Worm (Caenorhabditis elegans): Measurements from ENCODE around the gene C45B11.8.

Gene C45B11.8

DNA sequence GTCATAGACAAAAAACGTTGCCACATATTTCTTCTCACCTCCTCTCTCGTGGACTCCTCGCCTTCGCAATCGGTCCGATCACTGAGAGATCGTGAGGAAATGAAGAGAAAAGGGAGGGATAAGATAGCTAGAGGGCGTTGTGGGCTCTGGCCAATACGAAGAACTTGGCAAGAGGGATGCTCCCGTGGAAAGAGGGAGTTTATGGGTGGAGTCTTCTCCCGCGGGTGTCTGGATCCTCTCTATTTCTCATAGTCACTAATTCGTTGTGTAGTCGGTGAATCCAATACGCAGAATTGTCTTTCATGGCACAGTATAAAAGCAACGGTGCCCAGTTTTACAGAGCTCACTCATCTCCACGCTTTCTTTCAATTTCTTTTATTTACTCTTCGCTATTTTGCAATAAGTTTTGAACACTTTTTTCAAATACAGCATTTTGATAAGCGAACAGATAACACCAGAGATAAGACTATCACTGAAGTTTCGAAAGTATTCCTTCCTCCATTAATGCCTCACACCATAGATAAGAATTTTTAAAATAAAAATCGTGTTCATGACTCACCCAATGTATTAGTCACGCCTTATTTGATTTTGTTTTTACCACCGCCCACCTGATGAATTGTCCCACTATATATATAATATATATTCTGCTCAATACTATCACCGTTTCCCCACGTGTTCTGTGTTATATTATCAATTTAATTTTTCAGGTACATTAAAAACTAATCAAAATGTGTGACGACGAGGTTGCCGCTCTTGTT, 40.0 kb downstream of the C45B11.8 start, which contains the start of gene act-1 (continued):
- peak; percentile 77 for TF ChIP-seq rnt-1 (tag; optimal IDR thresholded peaks at IDR 0.05)
- TF ChIP-seq elt-3 (tag; optimal IDR thresholded peaks at IDR 0.05) = no peak
- no peak for TF ChIP-seq nhr-85 (tag)
- peak in 1 of 2 experiments; percentile 12 for TF ChIP-seq mdl-1 (tag; optimal IDR thresholded peaks at IDR 0.05)
- TF ChIP-seq lin-35 (GFP tag; optimal IDR thresholded peaks at IDR 0.05) = peak in 1 of 2 experiments; percentile 3
- peak; percentile 21 for TF ChIP-seq nhr-47 (tag; optimal IDR thresholded peaks at IDR 0.05)
- TF ChIP-seq ceh-90 (tag; optimal IDR thresholded peaks at IDR 0.05) = no peak
- TF ChIP-seq snu-23 (GFP tag; optimal IDR thresholded peaks at IDR 0.05) = peak; percentile 38
- TF ChIP-seq unc-86 (tag; optimal IDR thresholded peaks at IDR 0.05) = no peak
- no peak for TF ChIP-seq unc-62 (GFP tag; optimal IDR thresholded peaks at IDR 0.05)
- no peak for TF ChIP-seq sup-37 (GFP tag; optimal IDR thresholded peaks at IDR 0.05)
- TF ChIP-seq fkh-4 (tag; optimal IDR thresholded peaks at IDR 0.05; ENCODE audit: borderline replicate concordance) = peak; percentile 44
- no peak for TF ChIP-seq snpc-4 (tag; optimal IDR thresholded peaks at IDR 0.05)

DNA sequence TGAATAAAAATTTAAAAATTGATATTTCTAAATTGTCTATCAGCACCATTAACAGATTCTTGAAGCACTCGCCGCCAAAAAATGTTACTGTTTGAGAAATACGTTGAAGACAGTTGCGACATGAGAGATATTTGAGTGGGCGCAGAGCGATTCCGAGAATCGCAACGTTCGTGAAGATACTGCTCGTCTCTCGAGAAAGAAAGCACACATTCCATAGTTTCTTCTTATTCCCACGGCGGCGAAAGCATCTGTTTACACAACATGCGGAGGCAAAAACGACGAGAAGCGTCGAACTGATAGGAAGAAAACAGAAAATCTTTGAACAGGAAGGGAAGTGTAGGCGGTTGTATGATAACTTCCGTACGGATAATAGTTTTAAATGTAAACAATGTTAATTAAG, 41.9 kb downstream of the C45B11.8 start:
- TF ChIP-seq hpl-2 (GFP tag; optimal IDR thresholded peaks at IDR 0.05) (no peak), nhr-237 (tag; optimal IDR thresholded peaks at IDR 0.05) (no peak), snpc-4 (tag; optimal IDR thresholded peaks at IDR 0.05) (no peak), ama-1 (optimal IDR thresholded peaks at IDR 0.05) (peak; percentile 83), unc-98 (GFP tag; IDR thresholded peaks at IDR 0.05) (no peak), sup-37 (GFP tag; optimal IDR thresholded peaks at IDR 0.05) (peak; percentile 71), mef-2 (tag; optimal IDR thresholded peaks at IDR 0.05) (no peak), fkh-8 (tag; optimal IDR thresholded peaks at IDR 0.05) (no peak), fos-1 (tag; optimal IDR thresholded peaks at IDR 0.05) (peak; percentile 12), nhr-76 (tag; optimal IDR thresholded peaks at IDR 0.05) (no peak), nhr-28 (tag; optimal IDR thresholded peaks at IDR 0.05) (no peak), efl-3 (GFP tag; optimal IDR thresholded peaks at IDR 0.05) (no peak), swsn-7 (tag; optimal IDR thresholded peaks at IDR 0.05) (peak; percentile 68), ceh-88 (GFP tag; IDR thresholded peaks at IDR 0.05) (no peak), irx-1 (tag; optimal IDR thresholded peaks at IDR 0.05) (peak; percentile 49), F16B12.6 (tag; optimal IDR thresholded peaks at IDR 0.05) (no peak), efl-1 (optimal IDR thresholded peaks at IDR 0.05) (peak; percentile 25 to 39), efl-1 (GFP tag; optimal IDR thresholded peaks at IDR 0.05 in 1 of 2) (peak in 1 of 2 experiments; percentile 81), aha-1 (tag; optimal IDR thresholded peaks at IDR 0.05) (no peak), fkh-4 (tag; optimal IDR thresholded peaks at IDR 0.05; ENCODE audit: borderline replicate concordance) (no peak), lin-15B (tag; optimal IDR thresholded peaks at IDR 0.05) (no peak), unc-86 (tag; optimal IDR thresholded peaks at IDR 0.05) (no peak), pag-3 (tag; optimal IDR thresholded peaks at IDR 0.05; ENCODE audit: borderline replicate concordance, insufficient read depth) (peak; percentile 40), ets-5 (GFP tag; IDR thresholded peaks at IDR 0.05) (no peak), lin-13 (GFP tag; optimal IDR thresholded peaks at IDR 0.05) (peak; percentile 14), mep-1 (tag; optimal IDR thresholded peaks at IDR 0.05) (peak; percentile 49), nhr-12 (tag; optimal IDR thresholded peaks at IDR 0.05) (no peak), sox-4 (tag; optimal IDR thresholded peaks at IDR 0.05) (no peak), snu-23 (GFP tag; optimal IDR thresholded peaks at IDR 0.05) (peak; percentile 76), ceh-90 (tag; optimal IDR thresholded peaks at IDR 0.05) (no peak), grh-1 (GFP tag; IDR thresholded peaks at IDR 0.05) (no peak), lin-35 (GFP tag; optimal IDR thresholded peaks at IDR 0.05) (no peak), blmp-1 (tag; optimal IDR thresholded peaks at IDR 0.05) (no peak), xbp-1 (tag; optimal IDR thresholded peaks at IDR 0.05) (peak; percentile 37), tbx-2 (tag; optimal IDR thresholded peaks at IDR 0.05) (peak; percentile 58), zip-4 (GFP tag; optimal IDR thresholded peaks at IDR 0.05) (no peak), elt-3 (tag; optimal IDR thresholded peaks at IDR 0.05) (no peak), unc-62 (GFP tag; optimal IDR thresholded peaks at IDR 0.05) (no peak), jun-1 (tag; optimal IDR thresholded peaks at IDR 0.05) (no peak), hlh-17 (GFP tag; optimal IDR thresholded peaks at IDR 0.05; ENCODE audit: borderline replicate concordance) (no peak), vab-15 (tag; optimal IDR thresholded peaks at IDR 0.05) (no peak), C16A3.4 (tag; optimal IDR thresholded peaks at IDR 0.05) (no peak), tlp-1 (tag; optimal IDR thresholded peaks at IDR 0.05) (no peak), nhr-85 (tag) (no peak), mdl-1 (tag; optimal IDR thresholded peaks at IDR 0.05) (peak in 1 of 2 experiments; percentile 22), unc-130 (tag; optimal IDR thresholded peaks at IDR 0.05) (peak; percentile 35), lin-14 (GFP tag; optimal IDR thresholded peaks at IDR 0.05) (peak; percentile 88)

Data from whole organism, L1 larva.